Fruit fly (Drosophila melanogaster) whole organism, adult: ENCODE results near the gene Scgalpha.

Experiments used
- CG11617 ChIP-seq: fragments of 200-800 bp; sonication (Bioruptor generic); optimal IDR thresholded peaks from 2 replicates; lab custom pipeline; 2017; ENCODE audit warnings: mild to moderate bottlenecking, missing biosample characterization, missing genetic modification reagents, missing genetic modification characterization
- CG12768 ChIP-seq: fragments of 200-800 bp; sonication (Bioruptor generic); optimal IDR thresholded peaks from 2 replicates; lab custom pipeline; 2017; ENCODE audit warnings: missing biosample characterization, missing genetic modification characterization, mild to moderate bottlenecking, moderate library complexity, missing genetic modification reagents
- CG14711 ChIP-seq: fragments of 200-800 bp; sonication (Bioruptor generic); optimal IDR thresholded peaks from 2 replicates; lab custom pipeline; 2018; ENCODE audit warnings: missing biosample characterization, mild to moderate bottlenecking, missing genetic modification characterization, moderate library complexity
- CG1620 ChIP-seq: fragments of 200-800 bp; sonication (Bioruptor generic); optimal IDR thresholded peaks from 2 replicates; lab custom pipeline; 2016; ENCODE audit warnings: missing biosample characterization, missing genetic modification characterization
- CG33017 ChIP-seq: fragments of 200-800 bp; sonication (Bioruptor generic); optimal IDR thresholded peaks from 2 replicates; lab custom pipeline; 2018; ENCODE audit warnings: missing biosample characterization, mild to moderate bottlenecking, missing genetic modification characterization, moderate library complexity
- CG5204 ChIP-seq: fragments of 200-800 bp; sonication (Bioruptor generic); optimal IDR thresholded peaks from 2 replicates; lab custom pipeline; 2016; ENCODE audit warnings: missing biosample characterization, missing genetic modification characterization
- CG7045 ChIP-seq: fragments of 200-800 bp; sonication (Bioruptor generic); optimal IDR thresholded peaks from 2 replicates; lab custom pipeline; 2017; ENCODE audit warnings: missing biosample characterization, mild to moderate bottlenecking, missing genetic modification characterization
- CG7101 ChIP-seq: fragments of 200-800 bp; sonication (Bioruptor generic); optimal IDR thresholded peaks from 2 replicates; lab custom pipeline; 2018; ENCODE audit warnings: missing biosample characterization, mild to moderate bottlenecking, missing genetic modification characterization, moderate library complexity
- Clk ChIP-seq: fragments of 200-800 bp; sonication (Bioruptor generic); optimal IDR thresholded peaks from 2 replicates; lab custom pipeline; 2017; ENCODE audit warnings: missing biosample characterization, missing genetic modification characterization
- Crg-1 ChIP-seq: fragments of 200-800 bp; sonication (Bioruptor generic); optimal IDR thresholded peaks from 2 replicates; lab custom pipeline; 2016; ENCODE audit warnings: missing biosample characterization, missing genetic modification characterization
- Hr96 ChIP-seq: fragments of 200-800 bp; sonication (Bioruptor generic); optimal IDR thresholded peaks from 2 replicates; lab custom pipeline; 2016; ENCODE audit warnings: missing biosample characterization, missing genetic modification characterization
- Mnt ChIP-seq: fragments of 200-800 bp; sonication (Bioruptor generic); optimal IDR thresholded peaks from 2 replicates; lab custom pipeline; 2016; ENCODE audit warnings: missing biosample characterization, mild to moderate bottlenecking, missing genetic modification characterization
- bab1 ChIP-seq: fragments of 200-800 bp; sonication (Bioruptor generic); optimal IDR thresholded peaks from 3 replicates; lab custom pipeline; 2019; ENCODE audit warnings: missing biosample characterization, mild to moderate bottlenecking, missing genetic modification characterization, moderate library complexity
- cic ChIP-seq: fragments of 200-800 bp; sonication (Bioruptor generic); optimal IDR thresholded peaks from 2 replicates; lab custom pipeline; 2017; ENCODE audit warnings: missing biosample characterization, mild to moderate bottlenecking, missing genetic modification characterization, moderate library complexity
- cnc ChIP-seq, 2 experiments: fragments of >200 bp; optimal IDR thresholded peaks; 2 replicates each; lab custom pipeline; 2017
- kay ChIP-seq: fragments of 200-800 bp; sonication (Bioruptor generic); peaks from one replicate; lab custom pipeline; 2016; ENCODE audit warnings: missing biosample characterization, missing genetic modification characterization, borderline replicate concordance
- ovo ChIP-seq: fragments of 200-800 bp; sonication (Bioruptor generic); optimal IDR thresholded peaks from 2 replicates; lab custom pipeline; 2016; ENCODE audit warnings: missing biosample characterization, missing genetic modification characterization
- pad ChIP-seq: fragments of 200-800 bp; sonication (Bioruptor generic); optimal IDR thresholded peaks from 3 replicates; lab custom pipeline; 2017; ENCODE audit warnings: missing biosample characterization, missing genetic modification characterization, mild to moderate bottlenecking, moderate library complexity, missing genetic modification reagents
- tj ChIP-seq: fragments of 200-800 bp; sonication (Bioruptor generic); optimal IDR thresholded peaks from 3 replicates; lab custom pipeline; 2017; ENCODE audit warnings: missing biosample characterization, mild to moderate bottlenecking, missing genetic modification characterization, moderate library complexity
- toe ChIP-seq: fragments of 200-800 bp; sonication (Bioruptor generic); optimal IDR thresholded peaks from 2 replicates; lab custom pipeline; 2016; ENCODE audit warnings: missing biosample characterization, missing genetic modification characterization

Scgalpha gene

dm6 chr2L:8339751-8340349, 36.6 kb downstream of the Scgalpha start:
- no peak for TF ChIP-seq CG7045
- TF ChIP-seq kay, result no peak
- TF ChIP-seq CG14711, result no peak
- no peak for TF ChIP-seq Hr96
- TF ChIP-seq CG5204 (GFP tag; lab: Kevin White, UChicago), result no peak
- TF ChIP-seq tj (GFP tag; lab: Kevin White, UChicago), result no peak
- no peak for TF ChIP-seq Clk (GFP tag; lab: Kevin White, UChicago)
- no peak for TF ChIP-seq CG33017 (tag; lab: Kevin White, UChicago)
- no peak for TF ChIP-seq pad
- TF ChIP-seq CG1620, result no peak
- TF ChIP-seq Crg-1 (GFP tag; lab: Kevin White, UChicago), result no peak

dm6 chr2L:8342395-8342794, 39.2 kb downstream of the Scgalpha start, which contains the start of gene CG14273:
CG14273 (plus strand) TSS chr2L:8342695.
- TF ChIP-seq CG1620 (no peak), Mnt (no peak), cnc (optimal IDR thresholded peaks at IDR 0.05; lab: Kevin White, UChicago) (no peak), CG33017 (tag; lab: Kevin White, UChicago) (no peak), CG7045 (no peak), Clk (GFP tag; lab: Kevin White, UChicago) (no peak), CG7101 (tag; lab: Kevin White, UChicago) (no peak), Hr96 (no peak), pad (no peak), CG11617 (no peak), kay (no peak), CG12768 (GFP tag; lab: Kevin White, UChicago) (no peak), toe (GFP tag; lab: Kevin White, UChicago) (no peak), Crg-1 (GFP tag; lab: Kevin White, UChicago) (no peak), CG14711 (no peak), bab1 (no peak), cic (GFP tag; lab: Kevin White, UChicago) (no peak), ovo (no peak)

dm6 chr2L:8344536-8344935, 41.3 kb downstream of the Scgalpha start:
- TF ChIP-seq Clk (GFP tag; lab: Kevin White, UChicago) (no peak), cic (GFP tag; lab: Kevin White, UChicago) (peak; percentile 71), tj (GFP tag; lab: Kevin White, UChicago) (no peak)

dm6 chr2L:8346260-8346659, 43.0 kb downstream of the Scgalpha start, which contains the start of gene CG7778:
CG7778 (plus strand) TSS chr2L:8346620.
- no peak for TF ChIP-seq CG14711
- TF ChIP-seq cic (GFP tag; lab: Kevin White, UChicago), result no peak
- TF ChIP-seq Clk (GFP tag; lab: Kevin White, UChicago), result no peak
- TF ChIP-seq CG7045, result no peak
- TF ChIP-seq cnc (optimal IDR thresholded peaks at IDR 0.05; lab: Kevin White, UChicago), result no peak
- TF ChIP-seq CG5204 (GFP tag; lab: Kevin White, UChicago), result no peak
- no peak for TF ChIP-seq bab1
- TF ChIP-seq kay, result no peak
- no peak for TF ChIP-seq CG11617
- TF ChIP-seq Mnt, result no peak
- TF ChIP-seq tj (GFP tag; lab: Kevin White, UChicago), result no peak
- TF ChIP-seq Crg-1 (GFP tag; lab: Kevin White, UChicago), result no peak
- no peak for TF ChIP-seq CG33017 (tag; lab: Kevin White, UChicago)

dm6 chr2L:8350560-8351171, 47.4 kb downstream of the Scgalpha start:
- TF ChIP-seq CG11617 (no peak), kay (peak; percentile 56)

- no peak for TF ChIP-seq CG7045
- no peak for TF ChIP-seq bab1
- TF ChIP-seq Hr96, result no peak
Observed at dm6 chr2L:8351333-8351732, 48.1 kb downstream of the Scgalpha start.

dm6 chr2L:8351864-8352263, 48.6 kb downstream of the Scgalpha start, which contains the start of gene Mur29B:
Mur29B (plus strand) TSS chr2L:8352187.
- no peak for TF ChIP-seq CG14711
- TF ChIP-seq kay, result peak; percentile 65
